Worm (Caenorhabditis elegans): ENCODE results near the gene msp-76.

DNA sequence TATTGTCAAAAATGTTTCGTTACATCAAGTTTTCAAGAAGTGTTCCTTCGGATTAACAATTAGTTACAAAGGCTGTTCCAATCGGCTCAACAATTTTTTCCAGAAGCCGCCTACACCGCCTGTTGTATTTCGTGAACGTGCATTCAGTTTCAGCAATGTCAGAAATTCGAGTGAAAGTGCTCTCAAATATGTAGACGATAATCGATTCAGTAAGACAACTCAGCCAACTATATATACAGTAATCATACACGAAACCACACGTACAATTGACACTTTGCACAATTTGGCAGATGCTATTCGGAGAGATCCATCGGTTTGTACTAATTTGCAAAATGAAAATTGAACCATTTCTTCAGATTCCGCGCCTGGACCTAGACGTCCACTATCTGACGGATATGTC is 7.7 kb downstream of the msp-76 start:
- TF ChIP-seq cog-1 (tag; optimal IDR thresholded peaks at IDR 0.05): no peak
- no peak for TF ChIP-seq klf-2 (GFP tag; conservative IDR thresholded peaks at IDR 0.05)
- no peak for TF ChIP-seq T22C8.4 (GFP tag; IDR thresholded peaks at IDR 0.05)
